Worm (Caenorhabditis elegans): ENCODE data around the gene scvp-1.
A peak's percentile ranks its signal among the peaks of the same experiment; 100 is the strongest.

The scvp-1 gene

ce11 chrV:10960544-10960943, 29.5 kb upstream of the scvp-1 start, which contains the start of gene vps-36:
TSS of gene vps-36 (minus strand) at chrV:10960669.
- TF ChIP-seq tbx-37 (GFP tag; conservative IDR thresholded peaks at IDR 0.05) (no peak), scrt-1 (GFP tag; IDR thresholded peaks at IDR 0.05) (no peak), ceh-13 (GFP tag; optimal IDR thresholded peaks at IDR 0.05) (no peak), flt-1 (GFP tag; IDR thresholded peaks at IDR 0.05) (no peak), ets-7 (tag; optimal IDR thresholded peaks at IDR 0.05) (no peak), B0310.2 (tag; optimal IDR thresholded peaks at IDR 0.05) (no peak), tra-4 (tag; optimal IDR thresholded peaks at IDR 0.05) (no peak), sea-1 (GFP tag; conservative IDR thresholded peaks at IDR 0.05) (no peak), hmbx-1 (tag; optimal IDR thresholded peaks at IDR 0.05) (no peak), F13C5.2 (tag; optimal IDR thresholded peaks at IDR 0.05) (no peak), tbx-11 (GFP tag; IDR thresholded peaks at IDR 0.05) (no peak), hnd-1 (tag; optimal IDR thresholded peaks at IDR 0.05) (no peak), hmg-4 (GFP tag; optimal IDR thresholded peaks at IDR 0.05) (no peak), aly-1 (tag; optimal IDR thresholded peaks at IDR 0.05) (no peak), pes-1 (GFP tag; IDR thresholded peaks at IDR 0.05) (no peak), ama-1 (optimal IDR thresholded peaks at IDR 0.05) (no peak), ceh-36 (tag; optimal IDR thresholded peaks at IDR 0.05) (no peak)

ce11 chrV:10958322-10958900, 27.3 kb upstream of the scvp-1 start, which contains the start of gene pigt-1:
TSS of gene pigt-1 (minus strand) at chrV:10958821.
- TF ChIP-seq flt-1 (GFP tag; IDR thresholded peaks at IDR 0.05) (no peak), ama-1 (optimal IDR thresholded peaks at IDR 0.05) (peak; percentile 37), hmbx-1 (tag; optimal IDR thresholded peaks at IDR 0.05) (no peak)

ce11 chrV:10955681-10956476, 24.8 kb upstream of the scvp-1 start, which contains the start of gene F17C11.13:
TSS of gene F17C11.13 (plus strand) at chrV:10955923.
- no peak for TF ChIP-seq F13C5.2 (tag; optimal IDR thresholded peaks at IDR 0.05)
- no peak for TF ChIP-seq tbx-11 (GFP tag; IDR thresholded peaks at IDR 0.05)
- TF ChIP-seq pes-1 (GFP tag; IDR thresholded peaks at IDR 0.05) = no peak
- TF ChIP-seq scrt-1 (GFP tag; IDR thresholded peaks at IDR 0.05) = no peak
- TF ChIP-seq hmbx-1 (tag; optimal IDR thresholded peaks at IDR 0.05) = no peak
- TF ChIP-seq tra-4 (tag; optimal IDR thresholded peaks at IDR 0.05) = no peak

ce11 chrV:10954832-10955231, 23.7 kb upstream of the scvp-1 start, which contains the start of gene F17C11.6:
TSS of gene F17C11.6 (plus strand) at chrV:10955121.
- TF ChIP-seq ama-1 (optimal IDR thresholded peaks at IDR 0.05) (no peak), tbx-11 (GFP tag; IDR thresholded peaks at IDR 0.05) (no peak), flt-1 (GFP tag; IDR thresholded peaks at IDR 0.05) (no peak), B0310.2 (tag; optimal IDR thresholded peaks at IDR 0.05) (no peak)

ce11 chrV:10954334-10954733, 23.2 kb upstream of the scvp-1 start, which contains the start of gene clec-221:
TSS of gene clec-221 (minus strand) at chrV:10954434.
- TF ChIP-seq tbx-37 (GFP tag; conservative IDR thresholded peaks at IDR 0.05) (no peak), hmg-4 (GFP tag; optimal IDR thresholded peaks at IDR 0.05) (no peak), sea-1 (GFP tag; conservative IDR thresholded peaks at IDR 0.05) (no peak), aly-1 (tag; optimal IDR thresholded peaks at IDR 0.05) (no peak), flt-1 (GFP tag; IDR thresholded peaks at IDR 0.05) (no peak)

ce11 chrV:10953471-10954155, 22.5 kb upstream of the scvp-1 start:
- TF ChIP-seq ceh-13 (GFP tag; optimal IDR thresholded peaks at IDR 0.05) = no peak
- TF ChIP-seq hmbx-1 (tag; optimal IDR thresholded peaks at IDR 0.05) = no peak
- TF ChIP-seq pes-1 (GFP tag; IDR thresholded peaks at IDR 0.05) = no peak
- TF ChIP-seq tbx-11 (GFP tag; IDR thresholded peaks at IDR 0.05) = no peak
- no peak for TF ChIP-seq B0310.2 (tag; optimal IDR thresholded peaks at IDR 0.05)
- no peak for TF ChIP-seq sea-1 (GFP tag; conservative IDR thresholded peaks at IDR 0.05)
- no peak for TF ChIP-seq flt-1 (GFP tag; IDR thresholded peaks at IDR 0.05)
- no peak for TF ChIP-seq hmg-4 (GFP tag; optimal IDR thresholded peaks at IDR 0.05)
- TF ChIP-seq scrt-1 (GFP tag; IDR thresholded peaks at IDR 0.05) = no peak
- TF ChIP-seq tbx-37 (GFP tag; conservative IDR thresholded peaks at IDR 0.05) = no peak

ce11 chrV:10951655-10952278, 20.7 kb upstream of the scvp-1 start, which contains the start of gene F17C11.4:
TSS of gene F17C11.4 (plus strand) at chrV:10951860.
- TF ChIP-seq ama-1 (optimal IDR thresholded peaks at IDR 0.05) = no peak
- peak; percentile 17; the same call in 1 of the 2 replicates for TF ChIP-seq tbx-37 (GFP tag; conservative IDR thresholded peaks at IDR 0.05)
- TF ChIP-seq sea-1 (GFP tag; conservative IDR thresholded peaks at IDR 0.05) = 0 out of 2 replicates have a peak, but pooled peaks have one; percentile 6

- TF ChIP-seq ets-7 (tag; optimal IDR thresholded peaks at IDR 0.05) (no peak), ama-1 (optimal IDR thresholded peaks at IDR 0.05) (no peak), hnd-1 (tag; optimal IDR thresholded peaks at IDR 0.05) (no peak), tbx-37 (GFP tag; conservative IDR thresholded peaks at IDR 0.05) (no peak), hmbx-1 (tag; optimal IDR thresholded peaks at IDR 0.05) (no peak), ceh-36 (tag; optimal IDR thresholded peaks at IDR 0.05) (no peak), ceh-13 (GFP tag; optimal IDR thresholded peaks at IDR 0.05) (no peak), scrt-1 (GFP tag; IDR thresholded peaks at IDR 0.05) (no peak), B0310.2 (tag; optimal IDR thresholded peaks at IDR 0.05) (no peak), F13C5.2 (tag; optimal IDR thresholded peaks at IDR 0.05) (no peak), sea-1 (GFP tag; conservative IDR thresholded peaks at IDR 0.05) (no peak), aly-1 (tag; optimal IDR thresholded peaks at IDR 0.05) (no peak), tra-4 (tag; optimal IDR thresholded peaks at IDR 0.05) (no peak), hmg-4 (GFP tag; optimal IDR thresholded peaks at IDR 0.05) (no peak), flt-1 (GFP tag; IDR thresholded peaks at IDR 0.05) (no peak), tbx-11 (GFP tag; IDR thresholded peaks at IDR 0.05) (no peak), pes-1 (GFP tag; IDR thresholded peaks at IDR 0.05) (no peak)
Observed at ce11 chrV:10949511-10949910, 18.4 kb upstream of the scvp-1 start, which contains the start of gene col-153. TSS of gene col-153 (plus strand) at chrV:10949811.

Data from whole organism, early embryonic.